Fruit fly (Drosophila melanogaster): ENCODE measurements around the gene Eaf6.

Gene Eaf6

DNA sequence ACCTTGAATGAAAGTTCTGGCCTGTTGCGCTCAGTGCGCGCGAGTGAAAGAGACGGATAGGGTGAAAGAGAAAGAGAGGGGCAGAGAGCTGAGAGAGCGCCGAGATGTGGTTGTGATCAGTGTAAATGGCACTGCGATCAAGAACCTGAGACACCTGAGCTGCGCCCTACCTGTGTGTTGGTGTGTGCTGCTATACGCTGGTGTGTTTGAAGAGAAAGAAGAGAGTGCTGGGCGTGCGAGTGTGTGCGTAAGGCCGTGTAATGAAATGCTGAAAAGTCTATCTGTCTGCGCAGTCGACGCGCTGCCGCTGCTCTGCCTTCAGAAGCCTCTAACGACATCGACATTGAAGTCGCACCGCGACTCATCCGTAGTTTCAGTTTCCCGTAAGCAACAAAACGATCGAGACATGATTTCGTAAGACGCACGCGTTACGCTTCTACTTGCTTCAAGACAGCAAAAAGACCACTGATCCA lies 22.5 kb upstream of the Eaf6 start, which contains the start of gene Blimp-1 (continued):
- TF ChIP-seq Gsc (GFP tag; IDR thresholded peaks at IDR 0.05) (no peak), CG10147 (GFP tag; optimal IDR thresholded peaks at IDR 0.05) (no peak), Side (GFP tag; optimal IDR thresholded peaks at IDR 0.05) (no peak), GATAe (GFP tag; conservative IDR thresholded peaks at IDR 0.05) (no peak), CG12299 (tag; optimal IDR thresholded peaks at IDR 0.05) (no peak), Deaf1 (tag; optimal IDR thresholded peaks at IDR 0.05) (peak; percentile 2), inv (GFP tag; IDR thresholded peaks at IDR 0.05; ENCODE audit: partially characterized antibody) (no peak), CG2678 (tag; optimal IDR thresholded peaks at IDR 0.05) (no peak), pum (GFP tag; optimal IDR thresholded peaks at IDR 0.05) (no peak), CG2199 (GFP tag; IDR thresholded peaks at IDR 0.05) (peak; percentile 85; the same call in 2 of the 3 replicates), Blimp-1 (GFP tag; optimal IDR thresholded peaks at IDR 0.05) (peak; percentile 51), Trl (optimal IDR thresholded peaks at IDR 0.05) (peak; percentile 55 to 91), Trl (GFP tag; optimal IDR thresholded peaks at IDR 0.05) (no peak), CG4617 (GFP tag; optimal IDR thresholded peaks at IDR 0.05; ENCODE audit: borderline replicate concordance) (no peak), CG4820 (GFP tag; optimal IDR thresholded peaks at IDR 0.05) (no peak), D (optimal IDR thresholded peaks at IDR 0.05) (peak; percentile 24), D (GFP tag; optimal IDR thresholded peaks at IDR 0.05) (no peak), Aef1 (GFP tag; IDR thresholded peaks at IDR 0.05) (no peak), zen (tag; optimal IDR thresholded peaks at IDR 0.05) (no peak), esg (GFP tag; conservative IDR thresholded peaks at IDR 0.05) (no peak), dimm (GFP tag; IDR thresholded peaks at IDR 0.05) (no peak), CG3847 (GFP tag; IDR thresholded peaks at IDR 0.05) (no peak), ham (GFP tag; IDR thresholded peaks at IDR 0.05) (no peak), sna (GFP tag; IDR thresholded peaks at IDR 0.05; ENCODE audit: partially characterized antibody) (no peak), NFAT (GFP tag; IDR thresholded peaks at IDR 0.05) (no peak), Taf1 (GFP tag; IDR thresholded peaks at IDR 0.05) (no peak), Spps (tag; optimal IDR thresholded peaks at IDR 0.05) (no peak), btn (GFP tag; optimal IDR thresholded peaks at IDR 0.05) (no peak), CG14860 (GFP tag; IDR thresholded peaks at IDR 0.05; ENCODE audit: partially characterized antibody) (0 out of 3 replicates have a peak, but pooled peaks have one; percentile 30), slou (GFP tag; optimal IDR thresholded peaks at IDR 0.05) (no peak), CG11696 (GFP tag; IDR thresholded peaks at IDR 0.05) (no peak), CG10321 (GFP tag; IDR thresholded peaks at IDR 0.05) (0 out of 2 replicates have a peak, but pooled peaks have one; percentile 27), slbo (GFP tag; IDR thresholded peaks at IDR 0.05) (0 out of 2 replicates have a peak, but pooled peaks have one; percentile 3), crol (GFP tag; IDR thresholded peaks at IDR 0.05) (0 out of 2 replicates have a peak, but pooled peaks have one; percentile 27), tin (GFP tag; optimal IDR thresholded peaks at IDR 0.05) (no peak), yki (optimal IDR thresholded peaks at IDR 0.05) (peak; percentile 82), eyg (GFP tag; optimal IDR thresholded peaks at IDR 0.05) (no peak), CG9609 (GFP tag; optimal IDR thresholded peaks at IDR 0.05) (no peak), sug (tag; optimal IDR thresholded peaks at IDR 0.05) (no peak), CG6765 (GFP tag; optimal IDR thresholded peaks at IDR 0.05) (no peak)

DNA sequence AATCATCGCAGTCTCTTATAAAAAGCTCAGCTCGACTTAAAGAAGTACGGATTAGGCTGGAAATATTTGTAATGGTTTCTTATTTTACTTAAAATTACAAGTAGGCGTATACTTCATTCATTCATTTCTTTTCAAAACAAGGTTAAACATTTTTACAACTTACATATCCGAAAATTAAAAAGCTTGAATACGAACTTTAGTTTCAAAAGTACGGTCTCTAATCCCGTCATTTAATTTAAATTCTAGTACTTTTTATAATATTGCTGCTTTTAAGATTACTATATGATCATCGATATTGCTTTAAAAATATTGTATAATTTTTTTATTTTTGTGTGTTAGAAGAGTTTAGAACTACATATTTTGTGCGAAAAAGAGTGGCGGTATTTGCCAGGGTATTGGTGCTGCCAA lies 22.1 kb upstream of the Eaf6 start:
- TF ChIP-seq Gug (GFP tag; IDR thresholded peaks at IDR 0.05), result no peak
- TF ChIP-seq CG6791 (GFP tag; IDR thresholded peaks at IDR 0.05; ENCODE audit: partially characterized antibody), result no peak
- no peak for TF ChIP-seq sna (GFP tag; IDR thresholded peaks at IDR 0.05; ENCODE audit: partially characterized antibody)
- TF ChIP-seq CG14667 (GFP tag; IDR thresholded peaks at IDR 0.05), result no peak
- TF ChIP-seq CG11247 (GFP tag; IDR thresholded peaks at IDR 0.05), result no peak
- TF ChIP-seq Hey (tag; optimal IDR thresholded peaks at IDR 0.05), result no peak
- TF ChIP-seq CG2199 (GFP tag; IDR thresholded peaks at IDR 0.05), result no peak
- no peak for TF ChIP-seq lbe (GFP tag; optimal IDR thresholded peaks at IDR 0.05)
- no peak for TF ChIP-seq CG10654 (GFP tag; optimal IDR thresholded peaks at IDR 0.05)
- TF ChIP-seq cg (GFP tag; optimal IDR thresholded peaks at IDR 0.05), result no peak
- no peak for TF ChIP-seq CG15601 (tag; optimal IDR thresholded peaks at IDR 0.05)
- TF ChIP-seq stc (GFP tag; IDR thresholded peaks at IDR 0.05), result no peak
- TF ChIP-seq CG31441 (GFP tag; IDR thresholded peaks at IDR 0.05), result peak; percentile 45; the same call in 1 of the 2 replicates
- TF ChIP-seq fd102C (GFP tag; optimal IDR thresholded peaks at IDR 0.05), result no peak
- peak; percentile 87 for TF ChIP-seq sens (GFP tag)
- TF ChIP-seq B-H1 (GFP tag; IDR thresholded peaks at IDR 0.05), result no peak
- TF ChIP-seq CG6689 (GFP tag; IDR thresholded peaks at IDR 0.05), result 0 out of 2 replicates have a peak, but pooled peaks have one; percentile 12
